1 fruit fly cellular context compared by ENCODE assay signal in genomic region chr3R:29983073-29983544, dm6.
TF ChIP-seq lines count a peak whose summit lies in the region.

Gene CG7896, plus strand, starts transcription at chr3R:29983426.

TF ChIP-seq in whole organism, embryonic, 481 proteins besides CTCF, POLR2A, EP300 and RAD21 (continued from another document and continues in another):
- no peak for TF ChIP-seq CG31365 (tag; optimal IDR thresholded peaks at IDR 0.05; lab: Kevin White, UChicago)
- TF ChIP-seq seq (GFP tag; IDR thresholded peaks at IDR 0.05; lab: Robert Waterston, UW): peak; percentile 75
- no peak for TF ChIP-seq CG30020 (tag; optimal IDR thresholded peaks at IDR 0.05; lab: Kevin White, UChicago)
- TF ChIP-seq oc (tag; optimal IDR thresholded peaks at IDR 0.05; lab: Kevin White, UChicago): no peak
- peak; percentile 71 for TF ChIP-seq CG18599 (GFP tag; optimal IDR thresholded peaks at IDR 0.05; lab: Kevin White, UChicago)
- no peak for TF ChIP-seq CG7745 (tag; optimal IDR thresholded peaks at IDR 0.05; lab: Kevin White, UChicago)
- peak; percentile 88 for TF ChIP-seq Ptx1 (GFP tag; IDR thresholded peaks at IDR 0.05; lab: Robert Waterston, UW)
- TF ChIP-seq Sry-β (GFP tag; optimal IDR thresholded peaks at IDR 0.05; lab: Kevin White, UChicago): no peak
- TF ChIP-seq CG4282 (GFP tag; optimal IDR thresholded peaks at IDR 0.05; lab: Kevin White, UChicago): no peak
- TF ChIP-seq CG14050 (GFP tag; IDR thresholded peaks at IDR 0.05; lab: Robert Waterston, UW): peak; percentile 71; the same call in 2 of the 3 replicates
- TF ChIP-seq CG7963 (GFP tag; IDR thresholded peaks at IDR 0.05; lab: Robert Waterston, UW; ENCODE audit: partially characterized antibody): no peak
- no peak for TF ChIP-seq mam (GFP tag; optimal IDR thresholded peaks at IDR 0.05; lab: Kevin White, UChicago)
- TF ChIP-seq Bteb2 (GFP tag; optimal IDR thresholded peaks at IDR 0.05; lab: Kevin White, UChicago): peak; percentile 10
- TF ChIP-seq CG18619 (GFP tag; optimal IDR thresholded peaks at IDR 0.05; lab: Kevin White, UChicago): peak; percentile 59
- TF ChIP-seq sens (GFP tag; lab: Kevin White, UChicago): peak; percentile 72
- peak; percentile 50 for TF ChIP-seq CG9817 (tag; optimal IDR thresholded peaks at IDR 0.05; lab: Kevin White, UChicago)
- TF ChIP-seq CG8359 (GFP tag; optimal IDR thresholded peaks at IDR 0.05; lab: Kevin White, UChicago; ENCODE audit: borderline replicate concordance): no peak
- TF ChIP-seq CG8089 (GFP tag; optimal IDR thresholded peaks at IDR 0.05; lab: Kevin White, UChicago): no peak
- peak; percentile 65 for TF ChIP-seq CG12391 (tag; optimal IDR thresholded peaks at IDR 0.05; lab: Kevin White, UChicago)
- TF ChIP-seq her (GFP tag; optimal IDR thresholded peaks at IDR 0.05; lab: Kevin White, UChicago): no peak
- peak; percentile 53 for TF ChIP-seq Jarid2 (GFP tag; optimal IDR thresholded peaks at IDR 0.05; lab: Kevin White, UChicago)
- TF ChIP-seq HmgD (GFP tag; optimal IDR thresholded peaks at IDR 0.05; lab: Kevin White, UChicago): no peak
- peak; percentile 17 for TF ChIP-seq Hand (GFP tag; optimal IDR thresholded peaks at IDR 0.05; lab: Kevin White, UChicago)
- TF ChIP-seq CG30403 (GFP tag; optimal IDR thresholded peaks at IDR 0.05; lab: Kevin White, UChicago): peak; percentile 77
- TF ChIP-seq dan (GFP tag; IDR thresholded peaks at IDR 0.05; lab: Robert Waterston, UW): no peak
- TF ChIP-seq CG12071 (GFP tag; optimal IDR thresholded peaks at IDR 0.05; lab: Kevin White, UChicago): peak; percentile 27
- peak; percentile 75 for TF ChIP-seq CG7372 (GFP tag; IDR thresholded peaks at IDR 0.05; lab: Robert Waterston, UW)
- no peak for TF ChIP-seq ftz-f1 (GFP tag; optimal IDR thresholded peaks at IDR 0.05; lab: Kevin White, UChicago)
- peak; percentile 63 for TF ChIP-seq org-1 (GFP tag; optimal IDR thresholded peaks at IDR 0.05; lab: Kevin White, UChicago)
- TF ChIP-seq Doc3 (GFP tag; IDR thresholded peaks at IDR 0.05; lab: Robert Waterston, UW; ENCODE audit: partially characterized antibody): 0 out of 3 replicates have a peak, but pooled peaks have one; percentile 9
- TF ChIP-seq HmgZ (tag; optimal IDR thresholded peaks at IDR 0.05; lab: Kevin White, UChicago): peak; percentile 26
- TF ChIP-seq CG4707 (GFP tag; optimal IDR thresholded peaks at IDR 0.05; lab: Kevin White, UChicago): no peak
- no peak for TF ChIP-seq wek (GFP tag; optimal IDR thresholded peaks at IDR 0.05; lab: Kevin White, UChicago)
- peak; percentile 58 for TF ChIP-seq kni (GFP tag; optimal IDR thresholded peaks at IDR 0.05; lab: Kevin White, UChicago)
- TF ChIP-seq CG1832 (GFP tag; optimal IDR thresholded peaks at IDR 0.05; lab: Kevin White, UChicago): no peak
- TF ChIP-seq CG10979 (tag; optimal IDR thresholded peaks at IDR 0.05; lab: Kevin White, UChicago): peak; percentile 71
- no peak for TF ChIP-seq gfzf (GFP tag; optimal IDR thresholded peaks at IDR 0.05; lab: Kevin White, UChicago)
- TF ChIP-seq CG9797 (GFP tag; optimal IDR thresholded peaks at IDR 0.05; lab: Kevin White, UChicago): no peak
- no peak for TF ChIP-seq tna (GFP tag; IDR thresholded peaks at IDR 0.05; lab: Robert Waterston, UW; ENCODE audit: partially characterized antibody)
- peak; percentile 77 for TF ChIP-seq lab (GFP tag; optimal IDR thresholded peaks at IDR 0.05; lab: Kevin White, UChicago)
- TF ChIP-seq Atf6 (GFP tag; IDR thresholded peaks at IDR 0.05; lab: Robert Waterston, UW): peak; percentile 80
- peak; percentile 37 for TF ChIP-seq sqz (GFP tag; optimal IDR thresholded peaks at IDR 0.05; lab: Kevin White, UChicago)
- TF ChIP-seq ssp (GFP tag; IDR thresholded peaks at IDR 0.05; lab: Robert Waterston, UW): peak; percentile 76
- TF ChIP-seq hb (GFP tag; IDR thresholded peaks at IDR 0.05; lab: Robert Waterston, UW; ENCODE audit: partially characterized antibody): no peak
- TF ChIP-seq ERR (GFP tag; optimal IDR thresholded peaks at IDR 0.05; lab: Kevin White, UChicago): no peak
- TF ChIP-seq Bgb (GFP tag; IDR thresholded peaks at IDR 0.05; lab: Robert Waterston, UW; ENCODE audit: partially characterized antibody): no peak
- TF ChIP-seq bowl (GFP tag; IDR thresholded peaks at IDR 0.05; lab: Robert Waterston, UW): no peak
- TF ChIP-seq CG6854 (GFP tag; optimal IDR thresholded peaks at IDR 0.05; lab: Kevin White, UChicago): peak; percentile 51
- TF ChIP-seq wor (GFP tag; IDR thresholded peaks at IDR 0.05; lab: Robert Waterston, UW): peak; percentile 75
- TF ChIP-seq Hr39 (optimal IDR thresholded peaks at IDR 0.05; lab: Kevin White, UChicago): no peak
- TF ChIP-seq gce (GFP tag; IDR thresholded peaks at IDR 0.05; lab: Robert Waterston, UW): peak; percentile 69; the same call in 1 of the 3 replicates
- peak; percentile 4 for TF ChIP-seq B-H2 (GFP tag; optimal IDR thresholded peaks at IDR 0.05; lab: Kevin White, UChicago)
- peak; percentile 88 for TF ChIP-seq Rfx (GFP tag; IDR thresholded peaks at IDR 0.05; lab: Robert Waterston, UW)
- TF ChIP-seq onecut (GFP tag; IDR thresholded peaks at IDR 0.05; lab: Robert Waterston, UW): peak; percentile 59
- TF ChIP-seq Ssrp (tag; optimal IDR thresholded peaks at IDR 0.05; lab: Kevin White, UChicago): peak; percentile 42
- peak; percentile 45 for TF ChIP-seq nerfin-1 (tag; optimal IDR thresholded peaks at IDR 0.05; lab: Kevin White, UChicago)
- peak; percentile 34 for TF ChIP-seq CG2116 (GFP tag; optimal IDR thresholded peaks at IDR 0.05; lab: Kevin White, UChicago)
- TF ChIP-seq unc-4 (GFP tag; IDR thresholded peaks at IDR 0.05; lab: Robert Waterston, UW; ENCODE audit: partially characterized antibody): no peak
- no peak for TF ChIP-seq pum (GFP tag; optimal IDR thresholded peaks at IDR 0.05; lab: Kevin White, UChicago)
- TF ChIP-seq CG10959 (GFP tag; IDR thresholded peaks at IDR 0.05; lab: Robert Waterston, UW): peak; percentile 50
- peak; percentile 40 for TF ChIP-seq CG5180 (GFP tag; optimal IDR thresholded peaks at IDR 0.05; lab: Kevin White, UChicago)
- TF ChIP-seq Mrtf (GFP tag; IDR thresholded peaks at IDR 0.05; lab: Robert Waterston, UW): peak; percentile 71; the same call in 1 of the 3 replicates
- TF ChIP-seq br (optimal IDR thresholded peaks at IDR 0.05; lab: Kevin White, UChicago): no peak
- peak; percentile 69 for TF ChIP-seq CG13296 (GFP tag; optimal IDR thresholded peaks at IDR 0.05; lab: Kevin White, UChicago)
- TF ChIP-seq fd3F (GFP tag; optimal IDR thresholded peaks at IDR 0.05; lab: Kevin White, UChicago): peak; percentile 41
- peak; percentile 7 for TF ChIP-seq pros (GFP tag; optimal IDR thresholded peaks at IDR 0.05; lab: Kevin White, UChicago)
- peak; percentile 55 for TF ChIP-seq H15 (GFP tag; IDR thresholded peaks at IDR 0.05; lab: Robert Waterston, UW)
- TF ChIP-seq CG12155 (GFP tag; optimal IDR thresholded peaks at IDR 0.05; lab: Kevin White, UChicago): peak; percentile 41
- TF ChIP-seq Dbx (GFP tag; IDR thresholded peaks at IDR 0.05; lab: Robert Waterston, UW): peak; percentile 80
- TF ChIP-seq CG18262 (tag; optimal IDR thresholded peaks at IDR 0.05; lab: Kevin White, UChicago): peak; percentile 82
- TF ChIP-seq amos (GFP tag; IDR thresholded peaks at IDR 0.05; lab: Robert Waterston, UW; ENCODE audit: partially characterized antibody): no peak
- TF ChIP-seq al (GFP tag; IDR thresholded peaks at IDR 0.05; lab: Robert Waterston, UW): peak; percentile 81
- TF ChIP-seq CG10654 (GFP tag; optimal IDR thresholded peaks at IDR 0.05; lab: Kevin White, UChicago): no peak
- TF ChIP-seq Ets65A (GFP tag; lab: Kevin White, UChicago): peak; percentile 53
- TF ChIP-seq CG3281 (GFP tag; optimal IDR thresholded peaks at IDR 0.05; lab: Kevin White, UChicago): peak; percentile 70
- TF ChIP-seq CG2202 (tag; optimal IDR thresholded peaks at IDR 0.05; lab: Kevin White, UChicago): peak; percentile 25
- TF ChIP-seq CG1233 (GFP tag; optimal IDR thresholded peaks at IDR 0.05; lab: Kevin White, UChicago): peak; percentile 13
- TF ChIP-seq CG15011 (GFP tag; optimal IDR thresholded peaks at IDR 0.05; lab: Kevin White, UChicago): peak; percentile 40
- no peak for TF ChIP-seq knrl (GFP tag; IDR thresholded peaks at IDR 0.05; lab: Robert Waterston, UW; ENCODE audit: partially characterized antibody)
- TF ChIP-seq Trl (optimal IDR thresholded peaks at IDR 0.05; lab: Kevin White, UChicago): peak in 1 of 2 experiments; percentile 26
- no peak for TF ChIP-seq Trl (GFP tag; optimal IDR thresholded peaks at IDR 0.05; lab: Kevin White, UChicago)
- no peak for TF ChIP-seq repo (GFP tag; optimal IDR thresholded peaks at IDR 0.05; lab: Kevin White, UChicago)
- peak; percentile 38 for TF ChIP-seq nau (GFP tag; optimal IDR thresholded peaks at IDR 0.05; lab: Kevin White, UChicago)
- peak; percentile 14 to 71 for TF ChIP-seq dpn (GFP tag; optimal IDR thresholded peaks at IDR 0.05; lab: Kevin White, UChicago)
- no peak for TF ChIP-seq C15 (GFP tag; IDR thresholded peaks at IDR 0.05; lab: Robert Waterston, UW)
- TF ChIP-seq CG7271 (tag; optimal IDR thresholded peaks at IDR 0.05; lab: Kevin White, UChicago): no peak
- TF ChIP-seq CG1024 (GFP tag; IDR thresholded peaks at IDR 0.05; lab: Robert Waterston, UW): no peak
- TF ChIP-seq Poxn (GFP tag; IDR thresholded peaks at IDR 0.05; lab: Robert Waterston, UW): no peak
- no peak for TF ChIP-seq Lhr (GFP tag; optimal IDR thresholded peaks at IDR 0.05; lab: Kevin White, UChicago)
- TF ChIP-seq kay (GFP tag; optimal IDR thresholded peaks at IDR 0.05; lab: Kevin White, UChicago): no peak
- peak; percentile 60 for TF ChIP-seq ind (GFP tag; optimal IDR thresholded peaks at IDR 0.05; lab: Kevin White, UChicago)
- no peak for TF ChIP-seq HLH4C (GFP tag; IDR thresholded peaks at IDR 0.05; lab: Robert Waterston, UW; ENCODE audit: partially characterized antibody)
- TF ChIP-seq CG6654 (GFP tag; optimal IDR thresholded peaks at IDR 0.05; lab: Kevin White, UChicago): no peak
- no peak for TF ChIP-seq CG18764 (GFP tag; optimal IDR thresholded peaks at IDR 0.05; lab: Kevin White, UChicago)
- no peak for TF ChIP-seq hbn (GFP tag; IDR thresholded peaks at IDR 0.05; lab: Robert Waterston, UW; ENCODE audit: partially characterized antibody)
- TF ChIP-seq h (optimal IDR thresholded peaks at IDR 0.05; lab: Kevin White, UChicago): no peak
- no peak; the same call in 2 of the 3 replicates for TF ChIP-seq Opbp (GFP tag; IDR thresholded peaks at IDR 0.05; lab: Robert Waterston, UW; ENCODE audit: partially characterized antibody)
- peak; percentile 22 for TF ChIP-seq mirr (GFP tag; optimal IDR thresholded peaks at IDR 0.05; lab: Kevin White, UChicago)
- peak; percentile 52 for TF ChIP-seq CG4820 (GFP tag; optimal IDR thresholded peaks at IDR 0.05; lab: Kevin White, UChicago)
- TF ChIP-seq Abd-B (GFP tag; optimal IDR thresholded peaks at IDR 0.05; lab: Kevin White, UChicago): peak; percentile 54
- TF ChIP-seq Dll (GFP tag; IDR thresholded peaks at IDR 0.05; lab: Robert Waterston, UW; ENCODE audit: partially characterized antibody): no peak
- peak; percentile 42 for TF ChIP-seq CG1529 (GFP tag; optimal IDR thresholded peaks at IDR 0.05; lab: Kevin White, UChicago)
- no peak for TF ChIP-seq NK7.1 (GFP tag; optimal IDR thresholded peaks at IDR 0.05; lab: Kevin White, UChicago)
- TF ChIP-seq gro (GFP tag; optimal IDR thresholded peaks at IDR 0.05; lab: Kevin White, UChicago): no peak
- peak; percentile 71 for TF ChIP-seq Deaf1 (tag; optimal IDR thresholded peaks at IDR 0.05; lab: Kevin White, UChicago)
- TF ChIP-seq HHEX (GFP tag; optimal IDR thresholded peaks at IDR 0.05; lab: Kevin White, UChicago): peak; percentile 67
- TF ChIP-seq aop (GFP tag; IDR thresholded peaks at IDR 0.05; lab: Robert Waterston, UW): no peak
- TF ChIP-seq CG2678 (tag; optimal IDR thresholded peaks at IDR 0.05; lab: Kevin White, UChicago): peak; percentile 82
- TF ChIP-seq CG32772 (GFP tag; IDR thresholded peaks at IDR 0.05; lab: Robert Waterston, UW): peak; percentile 78
- no peak for TF ChIP-seq YL-1 (GFP tag; optimal IDR thresholded peaks at IDR 0.05; lab: Kevin White, UChicago)
- TF ChIP-seq gt (GFP tag; IDR thresholded peaks at IDR 0.05; lab: Robert Waterston, UW): peak; percentile 34; the same call in 1 of the 2 replicates
- TF ChIP-seq Elba2 (GFP tag; optimal IDR thresholded peaks at IDR 0.05; lab: Kevin White, UChicago): no peak
- TF ChIP-seq CG4360 (GFP tag; IDR thresholded peaks at IDR 0.05; lab: Robert Waterston, UW): no peak
- TF ChIP-seq CG12769 (tag; optimal IDR thresholded peaks at IDR 0.05; lab: Kevin White, UChicago): peak; percentile 67
- peak; percentile 83 for TF ChIP-seq CG11695 (GFP tag; IDR thresholded peaks at IDR 0.05; lab: Robert Waterston, UW)
- TF ChIP-seq cwo (GFP tag; optimal IDR thresholded peaks at IDR 0.05; lab: Kevin White, UChicago): peak; percentile 60
- TF ChIP-seq Vsx1 (GFP tag; optimal IDR thresholded peaks at IDR 0.05; lab: Kevin White, UChicago): peak; percentile 3
- no peak for TF ChIP-seq maf-S (GFP tag; optimal IDR thresholded peaks at IDR 0.05; lab: Kevin White, UChicago)
- no peak for TF ChIP-seq Sin3A (optimal IDR thresholded peaks at IDR 0.05; lab: Kevin White, UChicago)
- TF ChIP-seq Antp (GFP tag; optimal IDR thresholded peaks at IDR 0.05; lab: Kevin White, UChicago): peak; percentile 2
- TF ChIP-seq CG3407 (GFP tag; optimal IDR thresholded peaks at IDR 0.05; lab: Kevin White, UChicago): peak; percentile 37
- TF ChIP-seq CG2129 (GFP tag; IDR thresholded peaks at IDR 0.05; lab: Robert Waterston, UW; ENCODE audit: partially characterized antibody): no peak
- TF ChIP-seq CG7556 (GFP tag; optimal IDR thresholded peaks at IDR 0.05; lab: Kevin White, UChicago): peak; percentile 73
- no peak for TF ChIP-seq chif (GFP tag; optimal IDR thresholded peaks at IDR 0.05; lab: Kevin White, UChicago)
- no peak for TF ChIP-seq tup (GFP tag; optimal IDR thresholded peaks at IDR 0.05; lab: Kevin White, UChicago)
- TF ChIP-seq Mad (GFP tag; optimal IDR thresholded peaks at IDR 0.05; lab: Kevin White, UChicago): no peak
- TF ChIP-seq CG4424 (GFP tag; optimal IDR thresholded peaks at IDR 0.05; lab: Kevin White, UChicago): peak; percentile 69
- TF ChIP-seq trem (tag; optimal IDR thresholded peaks at IDR 0.05; lab: Kevin White, UChicago): peak; percentile 28
- peak; percentile 33; the same call in 1 of the 3 replicates for TF ChIP-seq CG2889 (GFP tag; IDR thresholded peaks at IDR 0.05; lab: Robert Waterston, UW)
- peak; percentile 22 for TF ChIP-seq CG15696 (tag; optimal IDR thresholded peaks at IDR 0.05; lab: Kevin White, UChicago)
- peak; percentile 53 for TF ChIP-seq CG2875 (GFP tag; optimal IDR thresholded peaks at IDR 0.05; lab: Kevin White, UChicago)
- peak; percentile 70 for TF ChIP-seq sob (GFP tag; IDR thresholded peaks at IDR 0.05; lab: Robert Waterston, UW)
- TF ChIP-seq grn (GFP tag; optimal IDR thresholded peaks at IDR 0.05; lab: Kevin White, UChicago): no peak
